Worm (Caenorhabditis elegans) whole organism, late embryonic: ENCODE measurements around the gene str-27.

Source experiments
- Y22D7AL.16 ChIP-seq: sonication (generic microtip); optimal IDR thresholded peaks from 2 replicates; lab custom pipeline; 2016; ENCODE audit warnings: missing genetic modification characterization, missing compliant biosample characterization
- ama-1 ChIP-seq: fragments of 150-350 bp; optimal IDR thresholded peaks from 2 replicates; lab custom pipeline; 2014
- ceh-18 ChIP-seq: sonication (generic microtip); optimal IDR thresholded peaks from 2 replicates; lab custom pipeline; 2016; ENCODE audit warnings: missing genetic modification characterization, missing compliant biosample characterization
- ceh-31 ChIP-seq: sonication (generic microtip); optimal IDR thresholded peaks from 2 replicates; lab custom pipeline; 2016; ENCODE audit warnings: missing genetic modification characterization, missing compliant biosample characterization
- ceh-9 ChIP-seq: sonication (generic microtip); optimal IDR thresholded peaks from 2 replicates; lab custom pipeline; 2016; ENCODE audit warnings: mild to moderate bottlenecking, missing genetic modification characterization, inconsistent platforms, missing compliant biosample characterization
- hlh-6 ChIP-seq: sonication (generic microtip); optimal IDR thresholded peaks from 2 replicates; lab custom pipeline; 2016; ENCODE audit warnings: missing genotype, missing genetic modification characterization, missing compliant biosample characterization
- nfya-1 ChIP-seq: sonication (generic microtip); optimal IDR thresholded peaks from 2 replicates; lab custom pipeline; 2017; ENCODE audit warnings: missing genetic modification characterization, mild to moderate bottlenecking, missing compliant biosample characterization, antibody characterized with exemption, moderate library complexity
- pqm-1 ChIP-seq: sonication (generic microtip); optimal IDR thresholded peaks from 2 replicates; lab custom pipeline; 2016; ENCODE audit warnings: missing genetic modification characterization, missing compliant biosample characterization
- pros-1 ChIP-seq: fragments of 150-350 bp; optimal IDR thresholded peaks from 2 replicates; lab custom pipeline; 2014; ENCODE audit warnings: missing biosample characterization, missing genetic modification reagents, missing genetic modification characterization
- ttx-3 ChIP-seq: sonication (generic microtip); optimal IDR thresholded peaks from 2 replicates; lab custom pipeline; 2016; ENCODE audit warnings: missing genetic modification reagents, missing genetic modification characterization, missing compliant biosample characterization
- unc-55 ChIP-seq: sonication (generic microtip); optimal IDR thresholded peaks from 2 replicates; lab custom pipeline; 2017; ENCODE audit warnings: missing biosample characterization, missing genetic modification reagents, missing genetic modification characterization
- unc-86 ChIP-seq: sonication (generic microtip); optimal IDR thresholded peaks from 2 replicates; lab custom pipeline; 2016; ENCODE audit warnings: missing genetic modification characterization, missing compliant biosample characterization
- ztf-16 ChIP-seq: sonication (generic microtip); optimal IDR thresholded peaks from 2 replicates; lab custom pipeline; 2017; ENCODE audit warnings: missing genetic modification characterization, missing compliant biosample characterization

DNA sequence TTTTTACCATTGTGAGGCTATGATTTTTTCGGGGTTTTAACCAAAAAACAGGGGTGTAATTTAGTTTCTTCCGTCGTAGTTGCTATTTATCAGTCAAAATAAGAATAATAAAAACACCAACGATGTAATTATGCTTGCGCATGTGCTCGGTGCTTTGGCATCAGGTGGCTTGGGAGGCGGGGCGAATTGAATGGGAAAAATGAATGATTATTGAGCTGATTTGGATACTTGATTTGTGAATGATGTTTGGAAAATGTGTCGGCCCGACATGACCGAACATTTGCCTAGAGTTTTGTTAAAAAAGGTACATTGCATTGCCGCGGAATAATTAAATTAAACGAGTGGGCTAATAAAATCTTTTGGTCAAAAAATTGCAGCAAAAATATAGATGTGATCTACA is 3.4 kb downstream of the str-27 start, which contains the start of gene str-38:
- TF ChIP-seq unc-55 (GFP tag; lab: Kevin White, UChicago) (no peak), hlh-6 (tag; lab: Kevin White, UChicago) (no peak), ama-1 (lab: Kevin White, UChicago) (no peak), ttx-3 (tag; lab: Kevin White, UChicago) (no peak), ceh-18 (tag; lab: Kevin White, UChicago) (no peak), pqm-1 (tag; lab: Kevin White, UChicago) (no peak), ztf-16 (tag; lab: Kevin White, UChicago) (no peak), Y22D7AL.16 (tag; lab: Kevin White, UChicago) (no peak), unc-86 (tag; lab: Kevin White, UChicago) (no peak), nfya-1 (no peak), pros-1 (tag; lab: Kevin White, UChicago) (no peak), ceh-31 (tag; lab: Kevin White, UChicago) (no peak), ceh-9 (tag; lab: Kevin White, UChicago) (no peak)
